Fruit fly (Drosophila melanogaster) whole organism, prepupa: ENCODE measurements around the gene Prosbeta4R2.

Experiments
- Blimp-1 ChIP-seq: fragments of 200-800 bp; sonication (Bioruptor generic); optimal IDR thresholded peaks from 3 replicates; lab custom pipeline; 2017; ENCODE audit warnings: missing biosample characterization, missing genetic modification characterization, mild to moderate bottlenecking, moderate library complexity, missing genetic modification reagents
- CG10669 ChIP-seq: fragments of 200-800 bp; sonication (Bioruptor generic); optimal IDR thresholded peaks from 3 replicates; lab custom pipeline; 2018; ENCODE audit warnings: missing biosample characterization, mild to moderate bottlenecking, missing genetic modification characterization, moderate library complexity
- CG34406 ChIP-seq: fragments of 200-800 bp; sonication (Bioruptor generic); optimal IDR thresholded peaks from 3 replicates; lab custom pipeline; 2016; ENCODE audit warnings: missing biosample characterization, missing genetic modification characterization
- CG4318 ChIP-seq: fragments of 200-800 bp; sonication (Bioruptor generic); optimal IDR thresholded peaks from 3 replicates; lab custom pipeline; 2017; ENCODE audit warnings: missing biosample characterization, mild to moderate bottlenecking, missing genetic modification characterization
- Eip78C ChIP-seq: fragments of 200-800 bp; sonication (Bioruptor generic); peaks from one replicate; lab custom pipeline; 2016; ENCODE audit warnings: missing biosample characterization, missing genetic modification characterization
- OdsH ChIP-seq: fragments of 200-800 bp; sonication (Bioruptor generic); optimal IDR thresholded peaks from 3 replicates; lab custom pipeline; 2016; ENCODE audit warnings: missing biosample characterization, missing genetic modification characterization
- net ChIP-seq: fragments of 200-800 bp; sonication (Bioruptor generic); optimal IDR thresholded peaks from 3 replicates; lab custom pipeline; 2016; ENCODE audit warnings: missing biosample characterization, missing genetic modification characterization
- salr ChIP-seq, 2 experiments: fragments of 200-800 bp; sonication (Bioruptor generic); optimal IDR thresholded peaks; 3 replicates each; lab custom pipeline; 2016 to 2018; ENCODE audit warnings: missing biosample characterization in 2 of 2, missing genetic modification characterization in 2 of 2, mild to moderate bottlenecking in 1 of 2
- spab ChIP-seq: fragments of 200-800 bp; sonication (Bioruptor generic); optimal IDR thresholded peaks from 2 replicates; lab custom pipeline; 2017; ENCODE audit warnings: missing biosample characterization, mild to moderate bottlenecking, missing genetic modification characterization, missing genetic modification reagents

- TF ChIP-seq CG10669 (GFP tag; lab: Kevin White, UChicago), result no peak
- TF ChIP-seq net (GFP tag; lab: Kevin White, UChicago), result no peak
- no peak for TF ChIP-seq salr (GFP tag; optimal IDR thresholded peaks at IDR 0.05; lab: Kevin White, UChicago)
- TF ChIP-seq spab (GFP tag; lab: Kevin White, UChicago), result no peak
- TF ChIP-seq Blimp-1 (GFP tag; lab: Kevin White, UChicago), result no peak
- no peak for TF ChIP-seq CG4318 (GFP tag; lab: Kevin White, UChicago)
- TF ChIP-seq OdsH (GFP tag; lab: Kevin White, UChicago), result no peak
- TF ChIP-seq Eip78C (GFP tag; lab: Kevin White, UChicago), result no peak
- TF ChIP-seq CG34406, result no peak
Measured at dm6 chr2L:2652314-2652713, 2.9 kb upstream of the Prosbeta4R2 start, which contains the start of gene CG33125.
